Fruit fly (Drosophila melanogaster): ENCODE measurements around the gene CG43373.

The CG43373 gene

dm6 chr3L:16477730-16478129 lies 65.4 kb downstream of the CG43373 start (continued):
- TF ChIP-seq CG13287 (GFP tag; IDR thresholded peaks at IDR 0.05; ENCODE audit: partially characterized antibody) (no peak), CG11247 (GFP tag; IDR thresholded peaks at IDR 0.05) (no peak), sqz (GFP tag; optimal IDR thresholded peaks at IDR 0.05) (peak; percentile 33), zf30C (GFP tag; optimal IDR thresholded peaks at IDR 0.05) (no peak), CG5953 (GFP tag; IDR thresholded peaks at IDR 0.05) (no peak), CG12769 (tag; optimal IDR thresholded peaks at IDR 0.05) (no peak), C15 (GFP tag; IDR thresholded peaks at IDR 0.05) (no peak), bsh (GFP tag; optimal IDR thresholded peaks at IDR 0.05) (no peak), zfh1 (GFP tag; IDR thresholded peaks at IDR 0.05) (0 out of 3 replicates have a peak, but pooled peaks have one; percentile 26), BtbVII (GFP tag; optimal IDR thresholded peaks at IDR 0.05) (no peak), D (optimal IDR thresholded peaks at IDR 0.05) (no peak), D (GFP tag; optimal IDR thresholded peaks at IDR 0.05) (no peak), CG11093 (GFP tag; IDR thresholded peaks at IDR 0.05) (no peak), pros (GFP tag; optimal IDR thresholded peaks at IDR 0.05) (no peak), Hand (GFP tag; optimal IDR thresholded peaks at IDR 0.05) (no peak), CG14667 (GFP tag; IDR thresholded peaks at IDR 0.05) (no peak), Sin3A (optimal IDR thresholded peaks at IDR 0.05) (no peak), mld (GFP tag; IDR thresholded peaks at IDR 0.05; ENCODE audit: partially characterized antibody) (no peak)

dm6 chr3L:16477134-16477702 lies 66.0 kb downstream of the CG43373 start:
- TF ChIP-seq CG11504 (tag; optimal IDR thresholded peaks at IDR 0.05) (peak; percentile 92), CG2199 (GFP tag; IDR thresholded peaks at IDR 0.05) (peak; percentile 71; the same call in 1 of the 3 replicates), CG33213 (GFP tag; optimal IDR thresholded peaks at IDR 0.05) (no peak)

DNA sequence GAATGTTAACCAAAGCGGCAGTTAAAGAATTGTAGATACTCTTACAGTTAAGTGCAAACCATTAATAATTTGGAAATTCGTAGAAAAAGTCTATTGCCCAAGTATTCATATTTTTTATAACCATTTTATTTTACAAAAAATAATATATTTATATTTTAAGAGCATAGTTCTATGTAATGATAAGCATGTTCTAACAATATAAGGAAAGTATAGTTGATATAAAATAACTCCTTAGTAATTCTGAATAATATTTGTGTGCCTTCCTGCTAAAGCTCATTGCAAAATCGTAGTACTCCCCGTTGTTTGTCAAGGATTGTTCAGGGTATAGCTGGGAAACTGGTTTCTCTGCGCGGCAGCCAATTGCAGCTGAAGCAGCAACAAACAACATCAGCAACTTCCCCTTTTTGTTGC lies 66.5 kb downstream of the CG43373 start:
- peak; percentile 9 for TF ChIP-seq CG8924 (tag; optimal IDR thresholded peaks at IDR 0.05)
- TF ChIP-seq CG12391 (tag; optimal IDR thresholded peaks at IDR 0.05), result peak; percentile 17
- no peak for TF ChIP-seq CG4282 (GFP tag; optimal IDR thresholded peaks at IDR 0.05)
- peak; percentile 16 for TF ChIP-seq nmo (GFP tag; optimal IDR thresholded peaks at IDR 0.05)
- no peak for TF ChIP-seq Opbp (GFP tag; IDR thresholded peaks at IDR 0.05; ENCODE audit: partially characterized antibody)
- TF ChIP-seq Meics (GFP tag; optimal IDR thresholded peaks at IDR 0.05), result peak; percentile 26
- no peak for TF ChIP-seq CG5245 (GFP tag; optimal IDR thresholded peaks at IDR 0.05)
- peak; percentile 46 for TF ChIP-seq corto (GFP tag; optimal IDR thresholded peaks at IDR 0.05)
- no peak for TF ChIP-seq Med (GFP tag)
- TF ChIP-seq lola (GFP tag; optimal IDR thresholded peaks at IDR 0.05), result peak in 1 of 3 experiments; percentile 38
- TF ChIP-seq Rfx (GFP tag; IDR thresholded peaks at IDR 0.05), result no peak
- peak; percentile 37 for TF ChIP-seq dmrt11E (tag; optimal IDR thresholded peaks at IDR 0.05)
- peak; percentile 94 for TF ChIP-seq D19A (tag; optimal IDR thresholded peaks at IDR 0.05)
- no peak for TF ChIP-seq CG32532 (GFP tag; IDR thresholded peaks at IDR 0.05)
- peak; percentile 24 for TF ChIP-seq dmrt99B (tag; optimal IDR thresholded peaks at IDR 0.05)
- TF ChIP-seq phol (tag; optimal IDR thresholded peaks at IDR 0.05), result peak; percentile 15
- TF ChIP-seq lbe (GFP tag; optimal IDR thresholded peaks at IDR 0.05), result peak; percentile 4
- TF ChIP-seq CG31441 (GFP tag; IDR thresholded peaks at IDR 0.05), result 0 out of 2 replicates have a peak, but pooled peaks have one; percentile 14
- no peak for TF ChIP-seq CG6791 (GFP tag; IDR thresholded peaks at IDR 0.05; ENCODE audit: partially characterized antibody)
- TF ChIP-seq CG7839 (tag; optimal IDR thresholded peaks at IDR 0.05), result peak; percentile 8
- TF ChIP-seq Drgx (GFP tag; IDR thresholded peaks at IDR 0.05), result peak; percentile 63; the same call in 1 of the 2 replicates
- TF ChIP-seq gem (tag; optimal IDR thresholded peaks at IDR 0.05), result peak; percentile 54
- peak; percentile 26 for TF ChIP-seq CG2678 (tag; optimal IDR thresholded peaks at IDR 0.05)
- TF ChIP-seq CG15696 (tag; optimal IDR thresholded peaks at IDR 0.05), result peak; percentile 7
- TF ChIP-seq CG9727 (GFP tag; optimal IDR thresholded peaks at IDR 0.05), result peak; percentile 5
- TF ChIP-seq CG17361 (GFP tag; IDR thresholded peaks at IDR 0.05), result 0 out of 3 replicates have a peak, but pooled peaks have one; percentile 42
- peak; percentile 34 for TF ChIP-seq CG10979 (tag; optimal IDR thresholded peaks at IDR 0.05)
